Fruit fly (Drosophila melanogaster): ENCODE data around the gene CG34112.
A peak's percentile ranks its signal among the peaks of the same experiment; 100 is the strongest.

The CG34112 gene

DNA sequence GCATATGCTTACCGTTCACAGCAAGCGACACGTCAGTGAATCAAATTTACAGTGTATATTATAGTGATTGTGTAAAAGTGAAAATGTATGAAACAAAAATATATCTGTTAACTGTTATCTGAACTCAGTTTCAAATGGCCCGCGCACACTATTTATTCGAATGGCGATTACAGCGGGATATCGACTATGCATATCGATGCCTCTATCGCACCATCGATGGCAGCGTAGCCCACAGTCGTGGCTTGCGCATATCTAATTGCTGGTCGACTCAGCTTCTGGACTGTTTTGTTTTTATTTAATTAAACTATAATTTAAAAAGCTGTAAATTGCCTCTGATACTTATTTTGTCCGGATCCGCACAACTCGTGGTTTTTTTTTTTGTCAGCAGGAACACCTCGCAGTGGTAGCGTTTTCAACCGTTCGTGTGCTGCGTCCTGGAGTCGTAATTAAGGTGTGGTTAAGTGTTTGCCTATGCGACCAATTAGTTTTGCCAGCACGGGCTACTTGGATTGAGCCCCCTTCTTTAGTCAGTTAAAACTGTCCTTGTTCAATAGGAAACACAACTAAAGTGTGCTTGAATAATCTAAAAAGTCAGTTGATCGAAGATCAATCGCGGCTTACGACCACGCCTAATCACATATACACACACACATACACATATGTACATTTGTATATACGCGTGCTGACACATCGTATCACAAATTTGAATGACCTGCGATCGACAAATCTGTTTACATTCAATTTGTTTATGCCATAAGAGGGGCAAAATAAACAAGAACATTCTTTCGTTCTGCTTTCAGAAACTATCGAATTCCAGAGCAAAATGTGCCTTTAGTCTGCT, 12.8 kb downstream of the CG34112 start, which contains the start of gene Cont (continued):
- TF ChIP-seq acj6 (GFP tag; optimal IDR thresholded peaks at IDR 0.05), result no peak
- TF ChIP-seq Smox (GFP tag; optimal IDR thresholded peaks at IDR 0.05), result no peak
- no peak for TF ChIP-seq Sox15 (GFP tag; optimal IDR thresholded peaks at IDR 0.05)
- TF ChIP-seq salr (GFP tag; optimal IDR thresholded peaks at IDR 0.05), result no peak

DNA sequence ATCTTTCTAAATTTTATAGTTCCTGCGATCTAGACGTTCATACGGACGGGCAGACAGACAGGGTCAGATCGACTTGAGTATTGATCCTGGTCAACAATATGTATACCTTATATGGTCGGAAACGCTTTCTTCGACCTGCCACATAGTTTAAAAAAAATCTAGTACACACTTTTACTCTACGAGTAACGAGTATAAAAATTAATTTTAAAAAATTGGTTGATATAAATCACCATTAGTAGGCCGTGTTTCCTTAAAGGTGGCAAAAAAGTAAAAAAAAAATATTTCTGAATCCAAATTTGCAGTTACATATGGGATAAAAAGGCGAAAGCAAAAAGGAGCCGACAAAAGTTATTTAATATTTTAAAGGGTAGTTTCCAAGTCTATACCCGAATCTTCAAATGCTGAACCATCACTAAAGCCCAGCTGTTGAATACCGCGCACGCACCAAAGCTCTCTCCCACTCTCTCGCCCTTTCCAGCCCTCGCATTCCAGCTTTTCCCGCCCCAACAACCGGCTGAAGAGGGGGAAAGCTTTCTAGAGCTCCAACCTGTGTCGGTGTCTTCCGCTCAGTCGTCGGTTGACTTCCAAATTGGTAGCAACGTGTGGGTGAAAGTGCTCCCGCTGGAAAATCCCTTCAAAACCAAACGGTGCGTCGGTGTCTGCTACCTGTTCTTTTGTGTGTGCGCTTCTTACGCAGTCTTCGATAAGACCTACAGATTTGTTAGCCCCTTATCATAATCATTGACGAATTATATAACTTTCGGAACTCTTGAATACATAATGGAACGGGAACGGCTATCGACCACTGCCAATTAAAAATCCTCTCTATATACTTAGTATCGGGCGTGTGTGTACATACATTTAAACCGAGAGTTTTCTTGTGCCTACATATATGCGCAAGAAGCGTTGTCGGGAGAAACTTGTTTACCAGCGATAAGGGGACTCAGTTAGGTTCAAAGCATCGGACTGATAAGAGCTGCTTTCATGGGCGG, 15.4 kb downstream of the CG34112 start, which contains the start of gene Sfxn1-3:
Sfxn1-3 (plus strand) TSS at position 238 of the 992 bp plus-strand sequence.
- TF ChIP-seq Eip93F (GFP tag; optimal IDR thresholded peaks at IDR 0.05) (no peak), achi (GFP tag; optimal IDR thresholded peaks at IDR 0.05) (no peak), Met (GFP tag; optimal IDR thresholded peaks at IDR 0.05) (peak; percentile 54), ss (GFP tag; optimal IDR thresholded peaks at IDR 0.05) (peak in 1 of 2 experiments; percentile 66), CG11902 (GFP tag; optimal IDR thresholded peaks at IDR 0.05) (no peak), Blimp-1 (GFP tag; optimal IDR thresholded peaks at IDR 0.05) (peak; percentile 40), CG34406 (GFP tag; optimal IDR thresholded peaks at IDR 0.05) (peak; percentile 11), CG8319 (GFP tag; optimal IDR thresholded peaks at IDR 0.05) (no peak), CG6163 (GFP tag; IDR thresholded peaks at IDR 0.05) (peak; percentile 68), OdsH (GFP tag; optimal IDR thresholded peaks at IDR 0.05) (no peak), Hr39 (GFP tag; optimal IDR thresholded peaks at IDR 0.05) (peak; percentile 22), pdm3 (GFP tag; optimal IDR thresholded peaks at IDR 0.05) (no peak), CG16779 (tag; optimal IDR thresholded peaks at IDR 0.05) (no peak), Lpt (GFP tag; optimal IDR thresholded peaks at IDR 0.05) (peak; percentile 7), fd85E (GFP tag; optimal IDR thresholded peaks at IDR 0.05) (no peak), esn (GFP tag; optimal IDR thresholded peaks at IDR 0.05) (peak; percentile 64), cyc (GFP tag; optimal IDR thresholded peaks at IDR 0.05) (no peak), net (GFP tag; optimal IDR thresholded peaks at IDR 0.05) (peak; percentile 62), Ets21C (GFP tag; optimal IDR thresholded peaks at IDR 0.05) (no peak), CG32006 (GFP tag; optimal IDR thresholded peaks at IDR 0.05) (no peak), salr (GFP tag; optimal IDR thresholded peaks at IDR 0.05) (peak in 1 of 2 experiments; percentile 4), CG11294 (GFP tag; IDR thresholded peaks at IDR 0.05) (no peak; the same call in 1 of the 2 replicates), CG6792 (GFP tag; optimal IDR thresholded peaks at IDR 0.05) (peak; percentile 4), vri (GFP tag; optimal IDR thresholded peaks at IDR 0.05) (peak; percentile 100), topi (GFP tag; optimal IDR thresholded peaks at IDR 0.05) (peak; percentile 57), CG6854 (GFP tag; optimal IDR thresholded peaks at IDR 0.05) (peak; percentile 90), CG3032 (tag; optimal IDR thresholded peaks at IDR 0.05) (peak; percentile 4), Sox102F (GFP tag; optimal IDR thresholded peaks at IDR 0.05) (no peak), CG6276 (GFP tag; optimal IDR thresholded peaks at IDR 0.05) (no peak), CG31627 (GFP tag; optimal IDR thresholded peaks at IDR 0.05) (peak; percentile 35), CG8119 (GFP tag; IDR thresholded peaks at IDR 0.05) (peak; percentile 50; the same call in 2 of the 3 replicates), acj6 (GFP tag; optimal IDR thresholded peaks at IDR 0.05) (peak; percentile 2), CG7368 (GFP tag; optimal IDR thresholded peaks at IDR 0.05) (peak; percentile 46), CG4318 (GFP tag; optimal IDR thresholded peaks at IDR 0.05) (no peak), CG6808 (GFP tag; optimal IDR thresholded peaks at IDR 0.05) (no peak), Eip78C (GFP tag) (peak; percentile 88), Eip75B (GFP tag; optimal IDR thresholded peaks at IDR 0.05) (no peak), dac (GFP tag; optimal IDR thresholded peaks at IDR 0.05) (no peak), dsx (GFP tag; optimal IDR thresholded peaks at IDR 0.05; ENCODE audit: poor library complexity, severe bottlenecking) (peak; percentile 72), Smox (GFP tag; optimal IDR thresholded peaks at IDR 0.05) (peak; percentile 34), eg (GFP tag; IDR thresholded peaks at IDR 0.05) (peak; percentile 71; the same call in 2 of the 3 replicates), lz (GFP tag; optimal IDR thresholded peaks at IDR 0.05) (peak; percentile 37), CG10669 (GFP tag; optimal IDR thresholded peaks at IDR 0.05) (no peak), CG11762 (GFP tag; optimal IDR thresholded peaks at IDR 0.05; ENCODE audit: insufficient read depth) (peak; percentile 37)

All from whole organism, prepupa.